Fruit fly (Drosophila melanogaster): ENCODE measurements around the gene Hr4.
A peak's percentile ranks its signal among the peaks of the same experiment; 100 is the strongest.

The Hr4 gene

DNA sequence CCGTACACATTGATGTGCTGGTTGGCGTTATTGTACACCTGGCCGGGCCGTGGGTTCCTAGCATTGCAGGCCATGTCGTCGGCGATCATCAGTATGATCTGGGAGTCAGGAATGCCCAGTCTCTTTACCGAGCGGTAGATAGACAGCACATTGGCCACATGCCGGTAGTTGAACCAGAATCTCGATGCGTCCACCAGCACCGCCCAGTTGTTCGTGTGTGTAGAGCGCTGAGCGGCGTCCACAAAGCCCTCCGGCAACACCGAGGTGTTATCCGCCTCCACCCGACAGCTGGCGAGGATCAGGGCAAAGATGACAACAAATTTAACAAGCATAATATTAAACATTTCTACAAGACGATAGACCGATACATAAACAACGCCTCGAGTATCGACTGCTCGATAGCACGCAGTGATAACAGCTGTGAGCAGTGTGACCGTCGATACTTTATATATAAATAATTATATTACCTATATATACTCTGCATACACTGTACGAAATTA lies 67.3 kb downstream of the Hr4 start, which contains the start of gene PIG-K:
Gene PIG-K, minus strand, starts transcription at position 412 of the 500 bp plus-strand sequence.
- TF ChIP-seq D1 (tag; optimal IDR thresholded peaks at IDR 0.05) (no peak), CG9948 (tag; optimal IDR thresholded peaks at IDR 0.05) (no peak), Pif1A (GFP tag; optimal IDR thresholded peaks at IDR 0.05) (no peak), CG10348 (GFP tag; IDR thresholded peaks at IDR 0.05) (no peak), CG8301 (tag; optimal IDR thresholded peaks at IDR 0.05) (no peak), CG14655 (GFP tag; optimal IDR thresholded peaks at IDR 0.05) (no peak), Snoo (tag; optimal IDR thresholded peaks at IDR 0.05) (no peak), CG15710 (tag; optimal IDR thresholded peaks at IDR 0.05) (no peak), fd96Ca (GFP tag; IDR thresholded peaks at IDR 0.05) (no peak), gl (tag; optimal IDR thresholded peaks at IDR 0.05) (no peak), CG12605 (GFP tag; IDR thresholded peaks at IDR 0.05) (no peak), Pif1B (GFP tag; optimal IDR thresholded peaks at IDR 0.05) (no peak), CG13204 (GFP tag; optimal IDR thresholded peaks at IDR 0.05) (no peak), CG17806 (tag; optimal IDR thresholded peaks at IDR 0.05) (no peak), Ets98B (GFP tag; IDR thresholded peaks at IDR 0.05) (no peak), EcR (GFP tag; optimal IDR thresholded peaks at IDR 0.05) (no peak), CG32121 (GFP tag; IDR thresholded peaks at IDR 0.05) (no peak), CG8159 (tag; optimal IDR thresholded peaks at IDR 0.05) (no peak), CG34367 (tag; optimal IDR thresholded peaks at IDR 0.05) (no peak)

DNA sequence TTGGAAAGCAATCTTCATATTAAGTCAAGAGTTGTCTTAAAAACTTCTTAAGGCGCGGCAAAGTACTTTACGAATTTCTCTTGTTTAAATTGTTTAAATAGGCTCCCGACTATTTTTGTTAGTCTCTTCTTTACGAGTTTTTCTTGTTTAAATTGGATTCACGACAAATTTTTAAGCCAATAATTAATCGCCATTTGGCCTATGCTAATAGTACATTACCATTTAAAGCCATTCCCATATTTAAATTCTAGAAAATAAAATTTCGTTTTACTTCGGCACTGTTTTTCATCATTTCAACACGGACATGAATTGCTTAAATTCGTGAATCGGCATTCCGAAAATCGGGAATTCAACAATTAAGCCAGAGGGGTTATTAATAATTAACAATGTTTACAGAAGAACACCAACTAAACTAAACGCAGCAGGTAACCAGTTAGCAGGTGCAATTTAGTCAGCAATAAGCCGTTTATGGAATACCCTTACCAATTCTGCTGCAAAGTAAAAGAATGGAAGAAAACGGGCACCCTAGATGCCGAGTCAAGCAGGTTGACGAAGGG lies 67.8 kb downstream of the Hr4 start:
- peak; percentile 61; the same call in 2 of the 3 replicates for TF ChIP-seq CG4496 (GFP tag; IDR thresholded peaks at IDR 0.05)
- TF ChIP-seq rn (GFP tag; IDR thresholded peaks at IDR 0.05), result peak; percentile 62
- TF ChIP-seq fd96Ca (GFP tag; IDR thresholded peaks at IDR 0.05), result peak; percentile 42; the same call in 2 of the 3 replicates
- no peak for TF ChIP-seq CG13204 (GFP tag; optimal IDR thresholded peaks at IDR 0.05)
- TF ChIP-seq CG9948 (tag; optimal IDR thresholded peaks at IDR 0.05), result peak; percentile 71
- TF ChIP-seq CG32121 (GFP tag; IDR thresholded peaks at IDR 0.05), result peak; percentile 38; the same call in 1 of the 2 replicates
- TF ChIP-seq CG10348 (GFP tag; IDR thresholded peaks at IDR 0.05), result no peak
- TF ChIP-seq CG34367 (tag; optimal IDR thresholded peaks at IDR 0.05), result peak; percentile 46
- TF ChIP-seq Pif1B (GFP tag; optimal IDR thresholded peaks at IDR 0.05), result peak; percentile 53
- peak; percentile 70 for TF ChIP-seq CG8159 (tag; optimal IDR thresholded peaks at IDR 0.05)
- peak; percentile 64 for TF ChIP-seq CG8301 (tag; optimal IDR thresholded peaks at IDR 0.05)
- peak; percentile 65 for TF ChIP-seq Pif1A (GFP tag; optimal IDR thresholded peaks at IDR 0.05)
- TF ChIP-seq CG14655 (GFP tag; optimal IDR thresholded peaks at IDR 0.05), result peak; percentile 86
- TF ChIP-seq EcR (GFP tag; optimal IDR thresholded peaks at IDR 0.05), result no peak
- TF ChIP-seq Snoo (tag; optimal IDR thresholded peaks at IDR 0.05), result peak; percentile 61
- TF ChIP-seq Ets98B (GFP tag; IDR thresholded peaks at IDR 0.05), result peak; percentile 51
- peak; percentile 49 for TF ChIP-seq CG17806 (tag; optimal IDR thresholded peaks at IDR 0.05)
- 0 out of 2 replicates have a peak, but pooled peaks have one; percentile 13 for TF ChIP-seq CG12605 (GFP tag; IDR thresholded peaks at IDR 0.05)
- TF ChIP-seq gl (tag; optimal IDR thresholded peaks at IDR 0.05), result no peak
- no peak for TF ChIP-seq D1 (tag; optimal IDR thresholded peaks at IDR 0.05)
- TF ChIP-seq CG15710 (tag; optimal IDR thresholded peaks at IDR 0.05), result peak; percentile 69

DNA sequence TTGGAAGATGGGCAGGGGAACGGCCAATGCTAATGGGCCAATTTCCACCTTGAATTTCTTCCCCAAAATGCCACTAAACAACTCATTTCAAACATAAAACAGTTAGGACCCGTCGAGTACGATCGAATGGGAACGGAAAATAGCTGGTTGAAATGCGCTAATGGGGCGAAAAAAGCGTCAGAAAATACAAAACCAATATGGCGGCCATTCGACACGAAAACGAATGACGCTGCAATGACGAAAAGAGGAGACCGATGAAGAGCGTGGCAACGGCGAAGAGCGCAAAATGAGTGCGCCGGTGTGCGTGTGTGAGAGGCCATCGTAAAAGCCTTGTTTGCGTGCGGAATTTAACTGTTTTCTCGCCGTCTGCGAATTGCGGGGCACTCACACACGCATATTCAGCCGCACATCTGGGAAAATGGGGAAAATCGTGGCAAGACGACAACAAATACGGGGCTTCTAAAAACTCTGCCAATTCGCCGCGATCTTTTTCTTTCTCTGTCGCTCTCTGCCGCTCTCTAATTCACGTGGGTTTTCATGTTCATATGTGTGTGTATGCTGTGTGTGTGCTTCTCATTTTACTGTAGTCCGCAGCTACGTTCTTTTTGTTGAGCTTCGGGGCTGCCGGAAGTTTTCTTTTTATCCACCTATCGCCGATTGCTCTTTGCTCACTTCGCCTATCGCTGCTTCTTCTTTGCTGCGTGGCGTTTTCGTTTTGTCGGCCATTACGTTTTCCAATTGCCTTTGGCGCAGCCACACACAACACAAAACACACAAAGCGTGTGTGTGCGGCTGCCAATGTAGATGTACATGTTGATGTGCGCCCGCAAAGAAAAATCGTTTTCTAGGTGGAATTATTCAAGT lies 68.5 kb downstream of the Hr4 start, which contains the start of gene east:
Gene east, plus strand, starts transcription at position 851 of the 864 bp plus-strand sequence.
- TF ChIP-seq CG34367 (tag; optimal IDR thresholded peaks at IDR 0.05) (no peak), gl (tag; optimal IDR thresholded peaks at IDR 0.05) (peak; percentile 57), EcR (GFP tag; optimal IDR thresholded peaks at IDR 0.05) (no peak), Ets98B (GFP tag; IDR thresholded peaks at IDR 0.05) (no peak), CG15710 (tag; optimal IDR thresholded peaks at IDR 0.05) (no peak), CG4496 (GFP tag; IDR thresholded peaks at IDR 0.05) (0 out of 3 replicates have a peak, but pooled peaks have one; percentile 30), Pif1B (GFP tag; optimal IDR thresholded peaks at IDR 0.05) (no peak), Pif1A (GFP tag; optimal IDR thresholded peaks at IDR 0.05) (no peak), CG12605 (GFP tag; IDR thresholded peaks at IDR 0.05) (no peak), fd96Ca (GFP tag; IDR thresholded peaks at IDR 0.05) (no peak; the same call in 2 of the 3 replicates), CG10348 (GFP tag; IDR thresholded peaks at IDR 0.05) (no peak), CG32121 (GFP tag; IDR thresholded peaks at IDR 0.05) (no peak), CG8159 (tag; optimal IDR thresholded peaks at IDR 0.05) (no peak), CG13204 (GFP tag; optimal IDR thresholded peaks at IDR 0.05) (peak; percentile 37), CG9948 (tag; optimal IDR thresholded peaks at IDR 0.05) (no peak), rn (GFP tag; IDR thresholded peaks at IDR 0.05) (no peak)

DNA sequence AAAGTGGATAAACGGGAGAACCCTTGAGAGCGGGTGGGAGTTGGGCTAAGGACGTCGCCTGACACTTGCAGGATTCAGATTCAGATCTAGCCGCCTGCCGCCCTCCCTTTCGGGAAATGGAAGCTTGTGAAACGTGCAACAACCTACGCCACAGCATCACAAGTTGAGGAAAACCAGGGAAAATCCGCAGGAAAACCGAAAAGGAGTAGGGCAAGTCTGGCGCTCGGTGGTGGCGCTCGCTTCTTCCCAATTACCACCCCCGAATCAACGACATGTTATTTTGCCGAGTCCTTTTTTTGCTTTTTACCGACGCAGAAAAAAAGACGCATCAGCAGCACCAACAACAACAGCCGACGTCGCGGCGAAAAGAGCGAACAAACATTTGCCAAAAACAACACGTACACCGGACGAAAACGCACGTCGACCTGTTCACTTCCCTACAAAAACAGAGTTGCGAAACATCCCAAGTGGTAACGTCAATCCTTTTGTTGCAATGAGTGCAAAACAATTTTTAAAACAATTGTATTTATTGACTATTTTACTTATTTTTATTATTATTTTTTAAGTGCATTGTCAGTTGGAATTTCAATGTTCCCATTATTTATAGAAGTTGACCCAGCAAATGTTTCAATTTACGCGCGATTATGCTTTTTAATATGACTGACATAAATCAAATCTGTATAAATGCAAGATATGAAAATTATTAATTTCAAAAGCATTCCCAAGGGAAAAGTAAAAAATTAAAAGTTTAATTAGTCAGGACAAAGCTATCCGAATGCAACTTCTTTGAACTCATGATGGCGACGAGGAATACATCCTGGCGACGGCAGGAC lies 69.8 kb downstream of the Hr4 start:
- TF ChIP-seq CG9948 (tag; optimal IDR thresholded peaks at IDR 0.05) (peak; percentile 27), Pif1A (GFP tag; optimal IDR thresholded peaks at IDR 0.05) (peak; percentile 56), Pif1B (GFP tag; optimal IDR thresholded peaks at IDR 0.05) (peak; percentile 59), EcR (GFP tag; optimal IDR thresholded peaks at IDR 0.05) (no peak), CG8159 (tag; optimal IDR thresholded peaks at IDR 0.05) (peak; percentile 50), CG32121 (GFP tag; IDR thresholded peaks at IDR 0.05) (0 out of 2 replicates have a peak, but pooled peaks have one; percentile 15), CG34367 (tag; optimal IDR thresholded peaks at IDR 0.05) (peak; percentile 22), CG15710 (tag; optimal IDR thresholded peaks at IDR 0.05) (peak; percentile 45), Snoo (tag; optimal IDR thresholded peaks at IDR 0.05) (no peak), Ets98B (GFP tag; IDR thresholded peaks at IDR 0.05) (peak; percentile 39), CG12605 (GFP tag; IDR thresholded peaks at IDR 0.05) (no peak), CG8301 (tag; optimal IDR thresholded peaks at IDR 0.05) (peak; percentile 37), D1 (tag; optimal IDR thresholded peaks at IDR 0.05) (no peak), CG17806 (tag; optimal IDR thresholded peaks at IDR 0.05) (peak; percentile 48), rn (GFP tag; IDR thresholded peaks at IDR 0.05) (0 out of 2 replicates have a peak, but pooled peaks have one; percentile 26), CG14655 (GFP tag; optimal IDR thresholded peaks at IDR 0.05) (peak; percentile 73), CG4496 (GFP tag; IDR thresholded peaks at IDR 0.05) (peak; percentile 63), fd96Ca (GFP tag; IDR thresholded peaks at IDR 0.05) (peak; percentile 63; the same call in 2 of the 3 replicates)
